Fruit fly (Drosophila melanogaster) Kc167 (cell line): ENCODE results near the gene Pxd.

ENCODE experiments used
- insv ChIP-seq: fragments of >200 bp; optimal IDR thresholded peaks from 3 replicates; lab custom pipeline; 2018; ENCODE audit warnings: missing external identifiers
- psq ChIP-seq: fragments of >200 bp; optimal IDR thresholded peaks from 2 replicates; lab custom pipeline; 2017; ENCODE audit warnings: missing external identifiers
- ttk ChIP-seq: sonication (Bioruptor generic); optimal IDR thresholded peaks from 2 replicates; lab custom pipeline; 2017; ENCODE audit warnings: missing external identifiers

dm6 chr3R:17060809-17061394, 46.5 kb downstream of the Pxd start:
- TF ChIP-seq psq (lab: Kevin White, UChicago) (no peak), insv (no peak), ttk (lab: Kevin White, UChicago) (no peak)
